Worm (Caenorhabditis elegans) whole organism, L2 larva: Measurements from ENCODE around the gene acr-16.

Experiments
- C34F6.9 ChIP-seq: fragments of 150-350 bp; optimal IDR thresholded peaks from 2 replicates; lab custom pipeline; 2014; ENCODE audit warnings: missing biosample characterization, missing genetic modification characterization
- F13H6.1 ChIP-seq: sonication (generic microtip); optimal IDR thresholded peaks from 2 replicates; lab custom pipeline; 2016; ENCODE audit warnings: missing genetic modification characterization, missing compliant biosample characterization
- R02D3.7 ChIP-seq: fragments of 150-350 bp; optimal IDR thresholded peaks from 2 replicates; lab custom pipeline; 2014; ENCODE audit warnings: missing biosample characterization, missing genetic modification characterization
- Y55F3AM.14 ChIP-seq: fragments of 200-800 bp; sonication (Bioruptor generic); optimal IDR thresholded peaks from 2 replicates; lab custom pipeline; 2018; ENCODE audit warnings: mild to moderate bottlenecking, missing genetic modification characterization, missing compliant biosample characterization
- ZK546.5 ChIP-seq: sonication (generic microtip); optimal IDR thresholded peaks from 2 replicates; lab custom pipeline; 2017; ENCODE audit warnings: missing biosample characterization, missing genetic modification characterization
- alr-1 ChIP-seq: fragments of 150-350 bp; optimal IDR thresholded peaks from 2 replicates; lab custom pipeline; 2014; ENCODE audit warnings: missing biosample characterization, missing genetic modification characterization
- aly-2 ChIP-seq: fragments of 150-350 bp; optimal IDR thresholded peaks from 2 replicates; lab custom pipeline; 2014; ENCODE audit warnings: missing biosample characterization, missing genetic modification characterization
- ama-1 ChIP-seq: fragments of 150-350 bp; optimal IDR thresholded peaks from 2 replicates; lab custom pipeline; 2018; ENCODE audit warnings: inconsistent platforms
- blmp-1 ChIP-seq: sonication (generic microtip); optimal IDR thresholded peaks from 2 replicates; lab custom pipeline; 2017; ENCODE audit warnings: missing genetic modification characterization, mild to moderate bottlenecking, missing compliant biosample characterization, antibody characterized with exemption, moderate library complexity; ENCODE audit not compliant: insufficient read depth
- ceh-16 ChIP-seq: fragments of 150-350 bp; optimal IDR thresholded peaks from 2 replicates; lab custom pipeline; 2014; ENCODE audit warnings: missing biosample characterization, missing genetic modification characterization
- ceh-82 ChIP-seq: fragments of 150-350 bp; optimal IDR thresholded peaks from 2 replicates; lab custom pipeline; 2014; ENCODE audit warnings: missing biosample characterization, missing genetic modification characterization
- crh-2 ChIP-seq: sonication (generic microtip); optimal IDR thresholded peaks from 2 replicates; lab custom pipeline; 2017; ENCODE audit warnings: missing biosample characterization, missing genetic modification characterization
- dmd-4 ChIP-seq: sonication (generic microtip); optimal IDR thresholded peaks from 2 replicates; lab custom pipeline; 2017; ENCODE audit warnings: missing biosample characterization, missing genetic modification characterization
- egl-27 ChIP-seq: sonication (generic microtip); optimal IDR thresholded peaks from 3 replicates; lab custom pipeline; 2017; ENCODE audit warnings: missing biosample characterization, missing genetic modification reagents, missing genetic modification characterization
- elt-1 ChIP-seq: fragments of 150-350 bp; optimal IDR thresholded peaks from 2 replicates; lab custom pipeline; 2014; ENCODE audit warnings: missing biosample characterization, missing genetic modification characterization
- elt-3 ChIP-seq: sonication (generic microtip); optimal IDR thresholded peaks from 2 replicates; lab custom pipeline; 2017; ENCODE audit warnings: missing biosample characterization, missing genetic modification characterization
- fos-1 ChIP-seq: fragments of 150-350 bp; optimal IDR thresholded peaks from 2 replicates; lab custom pipeline; 2014; ENCODE audit warnings: missing biosample characterization, missing genetic modification characterization
- gmeb-1 ChIP-seq: fragments of 150-350 bp; optimal IDR thresholded peaks from 2 replicates; lab custom pipeline; 2014; ENCODE audit warnings: missing biosample characterization, missing genetic modification characterization
- lin-11 ChIP-seq: fragments of 150-350 bp; sonication (generic microtip); optimal IDR thresholded peaks from 2 replicates; lab custom pipeline; 2014; ENCODE audit warnings: missing biosample characterization, missing genetic modification characterization, inconsistent platforms, mixed read lengths
- lin-13 ChIP-seq: fragments of 150-350 bp; optimal IDR thresholded peaks from 2 replicates; lab custom pipeline; 2014; ENCODE audit warnings: missing biosample characterization, missing genetic modification reagents, missing genetic modification characterization
- lin-39 ChIP-seq: fragments of 150-350 bp; optimal IDR thresholded peaks from 2 replicates; lab custom pipeline; 2014; ENCODE audit warnings: missing biosample characterization, missing genetic modification reagents, missing genetic modification characterization
- lsy-2 ChIP-seq, 2 experiments: fragments of 150-350 bp in 1 of 2; sonication (generic microtip) in 1 of 2; optimal IDR thresholded peaks; 2 replicates each; lab custom pipeline; 2014 to 2017; ENCODE audit warnings: missing biosample characterization in 2 of 2, missing genetic modification characterization in 2 of 2
- mab-5 ChIP-seq: fragments of 150-350 bp; optimal IDR thresholded peaks from 2 replicates; lab custom pipeline; 2014; ENCODE audit warnings: missing biosample characterization, missing genetic modification characterization
- mbf-1 ChIP-seq: sonication (generic microtip); optimal IDR thresholded peaks from 2 replicates; lab custom pipeline; 2017; ENCODE audit warnings: missing biosample characterization, missing genetic modification characterization
- mdl-1 ChIP-seq, 2 experiments: fragments of 150-350 bp in 1 of 2; sonication (generic microtip) in 1 of 2; optimal IDR thresholded peaks; 2 replicates each; lab custom pipeline; 2017; ENCODE audit warnings: missing biosample characterization in 2 of 2, missing genetic modification characterization in 2 of 2
- nhr-10 ChIP-seq: sonication (generic microtip); optimal IDR thresholded peaks from 2 replicates; lab custom pipeline; 2017; ENCODE audit warnings: missing biosample characterization, missing genetic modification characterization
- nhr-11 ChIP-seq: fragments of 150-350 bp; optimal IDR thresholded peaks from 2 replicates; lab custom pipeline; 2014; ENCODE audit warnings: missing biosample characterization, missing genetic modification characterization
- nhr-12 ChIP-seq: fragments of 150-350 bp; optimal IDR thresholded peaks from 2 replicates; lab custom pipeline; 2014; ENCODE audit warnings: missing biosample characterization, missing genetic modification characterization
- nhr-129 ChIP-seq: fragments of 150-350 bp; optimal IDR thresholded peaks from 2 replicates; lab custom pipeline; 2014; ENCODE audit warnings: missing biosample characterization, missing genetic modification characterization
- nhr-21 ChIP-seq: fragments of 150-350 bp; optimal IDR thresholded peaks from 2 replicates; lab custom pipeline; 2014; ENCODE audit warnings: missing biosample characterization, missing genetic modification characterization
- nhr-23 ChIP-seq: fragments of 150-350 bp; optimal IDR thresholded peaks from 2 replicates; lab custom pipeline; 2014; ENCODE audit warnings: missing biosample characterization, missing genetic modification reagents, missing genetic modification characterization
- nhr-237 ChIP-seq: fragments of 150-350 bp; optimal IDR thresholded peaks from 2 replicates; lab custom pipeline; 2014; ENCODE audit warnings: missing biosample characterization, missing genetic modification characterization
- nhr-25 ChIP-seq: fragments of 150-350 bp; sonication (generic microtip); optimal IDR thresholded peaks from 3 replicates; lab custom pipeline; 2014; ENCODE audit warnings: missing biosample characterization, missing genetic modification characterization
- nhr-6 ChIP-seq: fragments of 150-350 bp; optimal IDR thresholded peaks from 2 replicates; lab custom pipeline; 2014; ENCODE audit warnings: missing biosample characterization, missing genetic modification characterization
- nhr-77 ChIP-seq: fragments of 150-350 bp; optimal IDR thresholded peaks from 2 replicates; lab custom pipeline; 2014; ENCODE audit warnings: missing biosample characterization, missing genetic modification characterization
- peb-1 ChIP-seq: fragments of 150-350 bp; optimal IDR thresholded peaks from 2 replicates; lab custom pipeline; 2014; ENCODE audit warnings: missing biosample characterization, missing genetic modification characterization
- sem-4 ChIP-seq: fragments of 150-350 bp; optimal IDR thresholded peaks from 2 replicates; lab custom pipeline; 2014; ENCODE audit warnings: missing biosample characterization, missing genetic modification reagents, missing genetic modification characterization
- skn-1 ChIP-seq: sonication (generic microtip); optimal IDR thresholded peaks from 2 replicates; lab custom pipeline; 2017; ENCODE audit warnings: missing biosample characterization, missing genetic modification characterization
- sma-3 ChIP-seq: sonication (generic microtip); optimal IDR thresholded peaks from 2 replicates; lab custom pipeline; 2016; ENCODE audit warnings: missing genetic modification reagents, missing genetic modification characterization, missing compliant biosample characterization
- sma-9 ChIP-seq, 2 experiments: fragments of 150-350 bp in 1 of 2; sonication (generic microtip) in 1 of 2; optimal IDR thresholded peaks; 2 replicates each; lab custom pipeline; 2014 to 2016; ENCODE audit warnings: missing genetic modification characterization in 2 of 2, mild to moderate bottlenecking in 1 of 2, missing biosample characterization in 1 of 2, missing compliant biosample characterization in 1 of 2, missing genetic modification reagents in 1 of 2, moderate library complexity in 1 of 2
- snpc-4 ChIP-seq: fragments of 150-350 bp; optimal IDR thresholded peaks from 2 replicates; lab custom pipeline; 2014; ENCODE audit warnings: missing biosample characterization, missing genetic modification characterization
- unc-39 ChIP-seq: fragments of 150-350 bp; optimal IDR thresholded peaks from 2 replicates; lab custom pipeline; 2014; ENCODE audit warnings: missing biosample characterization, missing genetic modification characterization
- unc-55 ChIP-seq: fragments of 150-350 bp; sonication (generic microtip); optimal IDR thresholded peaks from 3 replicates; lab custom pipeline; 2014; ENCODE audit warnings: missing biosample characterization, missing genetic modification reagents, missing genetic modification characterization
- unc-62 ChIP-seq: fragments of 150-350 bp; optimal IDR thresholded peaks from 2 replicates; lab custom pipeline; 2014; ENCODE audit warnings: missing biosample characterization, missing genetic modification reagents, missing genetic modification characterization
- zag-1 ChIP-seq: fragments of 150-350 bp; optimal IDR thresholded peaks from 2 replicates; lab custom pipeline; 2014; ENCODE audit warnings: missing biosample characterization, missing genetic modification characterization
- ztf-1 ChIP-seq: fragments of 200-800 bp; sonication (Bioruptor generic); conservative IDR thresholded peaks from 2 replicates; pipeline ENCODE4 v1.3.6; 2022; ENCODE audit warnings: missing genetic modification characterization, missing compliant biosample characterization
- ztf-11 ChIP-seq: sonication (generic microtip); optimal IDR thresholded peaks from 2 replicates; lab custom pipeline; 2017; ENCODE audit warnings: missing biosample characterization, missing genetic modification characterization
- ztf-4 ChIP-seq: fragments of 150-350 bp; optimal IDR thresholded peaks from 2 replicates; lab custom pipeline; 2014; ENCODE audit warnings: missing biosample characterization, missing genetic modification characterization

Gene acr-16

DNA sequence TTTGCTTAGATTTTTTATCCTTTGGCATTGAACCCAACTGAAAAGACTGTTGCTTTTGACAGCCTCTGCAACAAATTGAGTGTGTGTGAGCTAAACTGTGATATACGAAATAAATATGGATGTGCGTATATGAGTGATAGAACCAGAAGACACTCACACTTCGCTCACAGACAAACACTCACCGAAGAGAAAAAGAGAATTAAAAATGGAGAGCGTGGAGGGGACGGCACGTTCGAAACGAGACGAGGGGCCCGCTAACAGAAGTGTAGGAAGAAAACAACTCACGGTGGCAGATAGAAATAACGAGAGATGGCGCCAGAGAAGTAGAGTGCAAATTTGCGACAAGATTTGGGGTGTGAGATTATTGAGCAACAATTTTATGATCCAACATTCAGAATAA lies 42.7 kb upstream of the acr-16 start:
- TF ChIP-seq unc-39 (tag; lab: Kevin White, UChicago) (no peak), C34F6.9 (tag; lab: Kevin White, UChicago) (peak; percentile 53), ztf-4 (tag; lab: Kevin White, UChicago) (no peak), unc-62 (GFP tag; lab: Kevin White, UChicago) (no peak), dmd-4 (tag; lab: Kevin White, UChicago) (no peak), nhr-6 (no peak), gmeb-1 (tag; lab: Kevin White, UChicago) (no peak), nhr-11 (tag; lab: Kevin White, UChicago) (no peak), zag-1 (tag; lab: Kevin White, UChicago) (no peak), peb-1 (tag; lab: Kevin White, UChicago) (no peak), sma-9 (GFP tag; optimal IDR thresholded peaks at IDR 0.05; lab: Kevin White, UChicago) (peak; percentile 29), sma-9 (tag; optimal IDR thresholded peaks at IDR 0.05; lab: Kevin White, UChicago) (no peak), ZK546.5 (tag; lab: Kevin White, UChicago) (no peak), elt-1 (tag; lab: Kevin White, UChicago) (no peak), skn-1 (tag; lab: Kevin White, UChicago) (no peak), nhr-129 (tag; lab: Kevin White, UChicago) (peak; percentile 70), nhr-77 (tag; lab: Kevin White, UChicago) (no peak), unc-55 (GFP tag; lab: Kevin White, UChicago) (peak; percentile 63), mab-5 (tag; lab: Kevin White, UChicago) (no peak), elt-3 (tag; lab: Kevin White, UChicago) (no peak), F13H6.1 (no peak), ztf-1 (GFP tag; lab: Robert Waterston, UW) (no peak), nhr-10 (tag; lab: Kevin White, UChicago) (no peak), nhr-23 (tag; lab: Kevin White, UChicago) (no peak), blmp-1 (no peak), ama-1 (no peak), alr-1 (tag; lab: Kevin White, UChicago) (no peak), nhr-21 (tag; lab: Kevin White, UChicago) (no peak), mbf-1 (tag; lab: Kevin White, UChicago) (no peak), lin-11 (tag; lab: Kevin White, UChicago) (no peak), sem-4 (tag; lab: Kevin White, UChicago) (no peak), Y55F3AM.14 (GFP tag; lab: Kevin White, UChicago) (no peak), snpc-4 (tag; lab: Kevin White, UChicago) (no peak), aly-2 (tag; lab: Kevin White, UChicago) (no peak), lin-13 (GFP tag; lab: Kevin White, UChicago) (no peak), nhr-12 (tag; lab: Kevin White, UChicago) (no peak), ztf-11 (tag; lab: Kevin White, UChicago) (no peak), crh-2 (tag; lab: Kevin White, UChicago) (peak; percentile 20), lin-39 (tag; lab: Kevin White, UChicago) (no peak), egl-27 (tag; lab: Kevin White, UChicago) (no peak), nhr-237 (no peak), ceh-82 (tag; lab: Kevin White, UChicago) (no peak), mdl-1 (tag; optimal IDR thresholded peaks at IDR 0.05; lab: Kevin White, UChicago) (peak in 1 of 2 experiments; percentile 38), fos-1 (peak; percentile 19), ceh-16 (tag; lab: Kevin White, UChicago) (no peak), sma-3 (GFP tag; lab: Kevin White, UChicago) (no peak), R02D3.7 (tag; lab: Kevin White, UChicago) (no peak), lsy-2 (tag; optimal IDR thresholded peaks at IDR 0.05; lab: Kevin White, UChicago) (no peak), nhr-25 (tag; lab: Kevin White, UChicago) (no peak)
- TF ChIP-seq, all 48 proteins: peak for 7
